In genomic region chrX:17501521-17501920, dm6 we compare ENCODE assay signal across 1 fruit fly cellular context.
A peak's percentile ranks its signal among the peaks of the same experiment; 100 is the strongest.
TF ChIP-seq lines count a peak whose summit lies in the region.

No protein-coding gene starts in this region.

TF ChIP-seq in whole organism, embryonic, 481 proteins besides CTCF, POLR2A, EP300 and RAD21 (continued from another document and continues in another):
- TF ChIP-seq ewg (GFP tag; optimal IDR thresholded peaks at IDR 0.05; lab: Kevin White, UChicago) (no peak), trh (GFP tag; optimal IDR thresholded peaks at IDR 0.05; lab: Kevin White, UChicago) (no peak), CG7786 (GFP tag; optimal IDR thresholded peaks at IDR 0.05; lab: Kevin White, UChicago) (no peak), CG13296 (GFP tag; optimal IDR thresholded peaks at IDR 0.05; lab: Kevin White, UChicago) (no peak), pzg (GFP tag; optimal IDR thresholded peaks at IDR 0.05; lab: Kevin White, UChicago) (no peak), CG9609 (GFP tag; optimal IDR thresholded peaks at IDR 0.05; lab: Kevin White, UChicago) (no peak), CG4424 (GFP tag; optimal IDR thresholded peaks at IDR 0.05; lab: Kevin White, UChicago) (peak; percentile 20), CG2202 (tag; optimal IDR thresholded peaks at IDR 0.05; lab: Kevin White, UChicago) (no peak), Dll (GFP tag; IDR thresholded peaks at IDR 0.05; lab: Robert Waterston, UW; ENCODE audit: partially characterized antibody) (no peak), da (GFP tag; optimal IDR thresholded peaks at IDR 0.05; lab: Kevin White, UChicago) (no peak), danr (GFP tag; IDR thresholded peaks at IDR 0.05; lab: Robert Waterston, UW) (0 out of 2 replicates have a peak, but pooled peaks have one; percentile 17), CG3281 (GFP tag; optimal IDR thresholded peaks at IDR 0.05; lab: Kevin White, UChicago) (no peak), Meics (GFP tag; optimal IDR thresholded peaks at IDR 0.05; lab: Kevin White, UChicago) (no peak), CG18262 (tag; optimal IDR thresholded peaks at IDR 0.05; lab: Kevin White, UChicago) (peak; percentile 66), sd (tag; optimal IDR thresholded peaks at IDR 0.05; lab: Kevin White, UChicago) (no peak), Atf-2 (GFP tag; optimal IDR thresholded peaks at IDR 0.05; lab: Kevin White, UChicago) (no peak), CG31365 (tag; optimal IDR thresholded peaks at IDR 0.05; lab: Kevin White, UChicago) (no peak), cad (GFP tag; optimal IDR thresholded peaks at IDR 0.05; lab: Kevin White, UChicago) (no peak), hb (GFP tag; IDR thresholded peaks at IDR 0.05; lab: Robert Waterston, UW; ENCODE audit: partially characterized antibody) (no peak), Nf-YC (tag; optimal IDR thresholded peaks at IDR 0.05; lab: Kevin White, UChicago) (no peak), unpg (GFP tag; optimal IDR thresholded peaks at IDR 0.05; lab: Kevin White, UChicago) (no peak), sr (GFP tag; IDR thresholded peaks at IDR 0.05; lab: Robert Waterston, UW) (no peak), az2 (GFP tag; optimal IDR thresholded peaks at IDR 0.05; lab: Kevin White, UChicago) (no peak), CG7271 (tag; optimal IDR thresholded peaks at IDR 0.05; lab: Kevin White, UChicago) (no peak), otp (GFP tag; IDR thresholded peaks at IDR 0.05; lab: Robert Waterston, UW) (no peak), hbn (GFP tag; IDR thresholded peaks at IDR 0.05; lab: Robert Waterston, UW; ENCODE audit: partially characterized antibody) (no peak), bigmax (GFP tag; optimal IDR thresholded peaks at IDR 0.05; lab: Kevin White, UChicago) (no peak), CG12769 (tag; optimal IDR thresholded peaks at IDR 0.05; lab: Kevin White, UChicago) (no peak), mam (GFP tag; optimal IDR thresholded peaks at IDR 0.05; lab: Kevin White, UChicago) (no peak), CG14014 (GFP tag; IDR thresholded peaks at IDR 0.05; lab: Robert Waterston, UW) (no peak), Jarid2 (GFP tag; optimal IDR thresholded peaks at IDR 0.05; lab: Kevin White, UChicago) (no peak), E2f2 (GFP tag; IDR thresholded peaks at IDR 0.05; lab: Robert Waterston, UW) (no peak), CG11085 (GFP tag; IDR thresholded peaks at IDR 0.05; lab: Robert Waterston, UW) (no peak), CG10462 (GFP tag; optimal IDR thresholded peaks at IDR 0.05; lab: Kevin White, UChicago) (no peak), Dip3 (GFP tag; optimal IDR thresholded peaks at IDR 0.05; lab: Kevin White, UChicago) (no peak), cato (GFP tag; optimal IDR thresholded peaks at IDR 0.05; lab: Kevin White, UChicago; ENCODE audit: borderline replicate concordance) (no peak), CG1529 (GFP tag; optimal IDR thresholded peaks at IDR 0.05; lab: Kevin White, UChicago) (no peak), slp2 (GFP tag; optimal IDR thresholded peaks at IDR 0.05; lab: Kevin White, UChicago) (no peak), ken (GFP tag; IDR thresholded peaks at IDR 0.05; lab: Robert Waterston, UW) (no peak), Eip74EF (GFP tag; optimal IDR thresholded peaks at IDR 0.05; lab: Kevin White, UChicago) (no peak), CG7839 (tag; optimal IDR thresholded peaks at IDR 0.05; lab: Kevin White, UChicago) (no peak), ase (GFP tag; IDR thresholded peaks at IDR 0.05; lab: Robert Waterston, UW) (0 out of 3 replicates have a peak, but pooled peaks have one; percentile 22), lmd (GFP tag; IDR thresholded peaks at IDR 0.05; lab: Robert Waterston, UW) (peak; percentile 42; the same call in 1 of the 2 replicates), crol (GFP tag; IDR thresholded peaks at IDR 0.05; lab: Robert Waterston, UW) (no peak), HLHmδ (GFP tag; optimal IDR thresholded peaks at IDR 0.05; lab: Kevin White, UChicago) (no peak), ttk (GFP tag; IDR thresholded peaks at IDR 0.05; lab: Robert Waterston, UW) (peak; percentile 29; the same call in 1 of the 2 replicates), CG17361 (GFP tag; IDR thresholded peaks at IDR 0.05; lab: Robert Waterston, UW) (peak; percentile 61), BtbVII (GFP tag; optimal IDR thresholded peaks at IDR 0.05; lab: Kevin White, UChicago) (no peak), CG18619 (GFP tag; optimal IDR thresholded peaks at IDR 0.05; lab: Kevin White, UChicago) (no peak), CG13775 (GFP tag; optimal IDR thresholded peaks at IDR 0.05; lab: Kevin White, UChicago) (no peak), CG1647 (GFP tag; optimal IDR thresholded peaks at IDR 0.05; lab: Kevin White, UChicago) (no peak), fd102C (GFP tag; optimal IDR thresholded peaks at IDR 0.05; lab: Kevin White, UChicago) (no peak), CG14710 (tag; optimal IDR thresholded peaks at IDR 0.05; lab: Kevin White, UChicago) (peak; percentile 43), CG1603 (tag; optimal IDR thresholded peaks at IDR 0.05; lab: Kevin White, UChicago) (peak; percentile 6), CG18476 (GFP tag; optimal IDR thresholded peaks at IDR 0.05; lab: Kevin White, UChicago) (no peak), pros (GFP tag; optimal IDR thresholded peaks at IDR 0.05; lab: Kevin White, UChicago) (no peak), z (GFP tag; IDR thresholded peaks at IDR 0.05; lab: Robert Waterston, UW) (no peak), CG18764 (GFP tag; optimal IDR thresholded peaks at IDR 0.05; lab: Kevin White, UChicago) (no peak), HmgD (GFP tag; optimal IDR thresholded peaks at IDR 0.05; lab: Kevin White, UChicago) (no peak), chn (GFP tag; optimal IDR thresholded peaks at IDR 0.05; lab: Kevin White, UChicago) (no peak), CG7556 (GFP tag; optimal IDR thresholded peaks at IDR 0.05; lab: Kevin White, UChicago) (no peak), esg (GFP tag; conservative IDR thresholded peaks at IDR 0.05; lab: Robert Waterston, UW) (no peak), CG13894 (tag; optimal IDR thresholded peaks at IDR 0.05; lab: Kevin White, UChicago) (no peak), CG9932 (GFP tag; IDR thresholded peaks at IDR 0.05; lab: Robert Waterston, UW) (no peak), nau (GFP tag; optimal IDR thresholded peaks at IDR 0.05; lab: Kevin White, UChicago) (peak; percentile 9), tx (GFP tag; optimal IDR thresholded peaks at IDR 0.05; lab: Kevin White, UChicago) (no peak), h (optimal IDR thresholded peaks at IDR 0.05; lab: Kevin White, UChicago) (no peak), Lim3 (GFP tag; IDR thresholded peaks at IDR 0.05; lab: Robert Waterston, UW) (no peak), CG3838 (GFP tag; optimal IDR thresholded peaks at IDR 0.05; lab: Kevin White, UChicago) (no peak), Drgx (GFP tag; IDR thresholded peaks at IDR 0.05; lab: Robert Waterston, UW) (no peak), CG32767 (GFP tag; IDR thresholded peaks at IDR 0.05; lab: Robert Waterston, UW) (no peak), Ptx1 (GFP tag; IDR thresholded peaks at IDR 0.05; lab: Robert Waterston, UW) (peak; percentile 49; the same call in 1 of the 2 replicates), CG6813 (GFP tag; optimal IDR thresholded peaks at IDR 0.05; lab: Kevin White, UChicago) (no peak), ro (GFP tag; IDR thresholded peaks at IDR 0.05; lab: Robert Waterston, UW) (no peak), nerfin-2 (GFP tag; IDR thresholded peaks at IDR 0.05; lab: Robert Waterston, UW; ENCODE audit: partially characterized antibody) (no peak), pfk (GFP tag; optimal IDR thresholded peaks at IDR 0.05; lab: Kevin White, UChicago) (no peak), CG16815 (GFP tag; optimal IDR thresholded peaks at IDR 0.05; lab: Kevin White, UChicago) (no peak), CG10209 (GFP tag; optimal IDR thresholded peaks at IDR 0.05; lab: Kevin White, UChicago) (peak; percentile 24), Dek (tag; optimal IDR thresholded peaks at IDR 0.05; lab: Kevin White, UChicago) (no peak), dpn (GFP tag; optimal IDR thresholded peaks at IDR 0.05; lab: Kevin White, UChicago) (peak in 1 of 2 experiments; percentile 0), NfI (GFP tag; optimal IDR thresholded peaks at IDR 0.05; lab: Kevin White, UChicago) (no peak), cg (GFP tag; optimal IDR thresholded peaks at IDR 0.05; lab: Kevin White, UChicago) (peak; percentile 5), Mes4 (GFP tag; optimal IDR thresholded peaks at IDR 0.05; lab: Kevin White, UChicago) (no peak), CG11456 (GFP tag; IDR thresholded peaks at IDR 0.05; lab: Robert Waterston, UW) (no peak), CG7963 (GFP tag; IDR thresholded peaks at IDR 0.05; lab: Robert Waterston, UW; ENCODE audit: partially characterized antibody) (no peak), chif (GFP tag; optimal IDR thresholded peaks at IDR 0.05; lab: Kevin White, UChicago) (peak in 1 of 2 experiments; percentile 2), Nf-YA (GFP tag; IDR thresholded peaks at IDR 0.05; lab: Robert Waterston, UW) (no peak), CG31441 (GFP tag; IDR thresholded peaks at IDR 0.05; lab: Robert Waterston, UW) (peak; percentile 60), CG12104 (GFP tag; optimal IDR thresholded peaks at IDR 0.05; lab: Kevin White, UChicago) (no peak), oc (tag; optimal IDR thresholded peaks at IDR 0.05; lab: Kevin White, UChicago) (no peak), D (optimal IDR thresholded peaks at IDR 0.05; lab: Kevin White, UChicago) (no peak), D (GFP tag; optimal IDR thresholded peaks at IDR 0.05; lab: Kevin White, UChicago) (peak; percentile 13), Rx (GFP tag; IDR thresholded peaks at IDR 0.05; lab: Robert Waterston, UW) (no peak), NC2α (GFP tag; optimal IDR thresholded peaks at IDR 0.05; lab: Kevin White, UChicago) (no peak), CG17328 (GFP tag; IDR thresholded peaks at IDR 0.05; lab: Robert Waterston, UW) (no peak), tup (GFP tag; optimal IDR thresholded peaks at IDR 0.05; lab: Kevin White, UChicago) (no peak), CG13424 (tag; optimal IDR thresholded peaks at IDR 0.05; lab: Kevin White, UChicago) (peak; percentile 45), CG6854 (GFP tag; optimal IDR thresholded peaks at IDR 0.05; lab: Kevin White, UChicago) (no peak), CG32532 (GFP tag; IDR thresholded peaks at IDR 0.05; lab: Robert Waterston, UW) (no peak), yki (optimal IDR thresholded peaks at IDR 0.05; lab: Kevin White, UChicago) (no peak), Ets97D (GFP tag; optimal IDR thresholded peaks at IDR 0.05; lab: Kevin White, UChicago) (no peak), CG2712 (tag; optimal IDR thresholded peaks at IDR 0.05; lab: Kevin White, UChicago) (peak; percentile 69), gcm (GFP tag; optimal IDR thresholded peaks at IDR 0.05; lab: Kevin White, UChicago) (peak; percentile 69), CG10274 (GFP tag; optimal IDR thresholded peaks at IDR 0.05; lab: Kevin White, UChicago) (no peak), CG33557 (GFP tag; optimal IDR thresholded peaks at IDR 0.05; lab: Kevin White, UChicago) (no peak), Hsf (GFP tag; optimal IDR thresholded peaks at IDR 0.05; lab: Kevin White, UChicago) (no peak), Sry-δ (GFP tag; optimal IDR thresholded peaks at IDR 0.05; lab: Kevin White, UChicago) (no peak), CG10959 (GFP tag; IDR thresholded peaks at IDR 0.05; lab: Robert Waterston, UW) (no peak), CG11093 (GFP tag; IDR thresholded peaks at IDR 0.05; lab: Robert Waterston, UW) (no peak), eve (GFP tag; optimal IDR thresholded peaks at IDR 0.05; lab: Kevin White, UChicago) (no peak), Oaz (GFP tag; IDR thresholded peaks at IDR 0.05; lab: Robert Waterston, UW) (no peak), ac (GFP tag; optimal IDR thresholded peaks at IDR 0.05; lab: Kevin White, UChicago) (no peak), pnt (GFP tag; optimal IDR thresholded peaks at IDR 0.05; lab: Kevin White, UChicago) (peak; percentile 1), CG13624 (GFP tag; optimal IDR thresholded peaks at IDR 0.05; lab: Kevin White, UChicago) (no peak), Dref (GFP tag; IDR thresholded peaks at IDR 0.05; lab: Robert Waterston, UW) (no peak), CG4617 (GFP tag; optimal IDR thresholded peaks at IDR 0.05; lab: Kevin White, UChicago; ENCODE audit: borderline replicate concordance) (no peak), CG10147 (GFP tag; optimal IDR thresholded peaks at IDR 0.05; lab: Kevin White, UChicago) (no peak), CG18011 (GFP tag; optimal IDR thresholded peaks at IDR 0.05; lab: Kevin White, UChicago) (no peak), aop (GFP tag; IDR thresholded peaks at IDR 0.05; lab: Robert Waterston, UW) (no peak), jigr1 (GFP tag; IDR thresholded peaks at IDR 0.05; lab: Robert Waterston, UW) (no peak), MBD-R2 (GFP tag; IDR thresholded peaks at IDR 0.05; lab: Robert Waterston, UW) (no peak), CG5180 (GFP tag; optimal IDR thresholded peaks at IDR 0.05; lab: Kevin White, UChicago) (no peak), en (GFP tag; optimal IDR thresholded peaks at IDR 0.05; lab: Kevin White, UChicago) (no peak), ftz-f1 (GFP tag; optimal IDR thresholded peaks at IDR 0.05; lab: Kevin White, UChicago) (no peak), mld (GFP tag; IDR thresholded peaks at IDR 0.05; lab: Robert Waterston, UW; ENCODE audit: partially characterized antibody) (no peak), Awh (GFP tag; IDR thresholded peaks at IDR 0.05; lab: Robert Waterston, UW) (no peak), lbe (GFP tag; optimal IDR thresholded peaks at IDR 0.05; lab: Kevin White, UChicago) (no peak), CG31224 (GFP tag; IDR thresholded peaks at IDR 0.05; lab: Robert Waterston, UW) (no peak), CG17912 (GFP tag; optimal IDR thresholded peaks at IDR 0.05; lab: Kevin White, UChicago) (no peak), so (GFP tag; IDR thresholded peaks at IDR 0.05; lab: Robert Waterston, UW) (no peak), Oli (tag; optimal IDR thresholded peaks at IDR 0.05; lab: Kevin White, UChicago) (peak; percentile 3), CG34224 (GFP tag; IDR thresholded peaks at IDR 0.05; lab: Robert Waterston, UW; ENCODE audit: partially characterized antibody) (no peak), Elba2 (GFP tag; optimal IDR thresholded peaks at IDR 0.05; lab: Kevin White, UChicago) (no peak), CG14441 (GFP tag; IDR thresholded peaks at IDR 0.05; lab: Robert Waterston, UW) (peak; percentile 45; the same call in 1 of the 2 replicates), ERR (GFP tag; optimal IDR thresholded peaks at IDR 0.05; lab: Kevin White, UChicago) (no peak), CG12299 (tag; optimal IDR thresholded peaks at IDR 0.05; lab: Kevin White, UChicago) (no peak), Chrac-16 (GFP tag; optimal IDR thresholded peaks at IDR 0.05; lab: Kevin White, UChicago) (no peak), Doc2 (GFP tag; IDR thresholded peaks at IDR 0.05; lab: Robert Waterston, UW) (no peak)
